Worm (Caenorhabditis elegans) whole organism, mixed stage, embryonic: ENCODE measurements around the gene M03B6.1.

Source experiments
- elt-1 ChIP-seq: sonication (generic microtip); optimal IDR thresholded peaks from 2 replicates; lab custom pipeline; 2017; ENCODE audit warnings: missing genetic modification characterization, mild to moderate bottlenecking, missing compliant biosample characterization, antibody characterized with exemption, moderate library complexity, borderline replicate concordance; ENCODE audit not compliant: insufficient read depth
- lin-13 ChIP-seq: fragments of 150-350 bp; optimal IDR thresholded peaks from 2 replicates; lab custom pipeline; 2014; ENCODE audit warnings: missing biosample characterization, missing genetic modification characterization
- pha-4 ChIP-seq: fragments of 150-350 bp; optimal IDR thresholded peaks from 2 replicates; lab custom pipeline; 2018; ENCODE audit warnings: missing biosample characterization, missing genetic modification reagents, missing genetic modification characterization
- snpc-4 ChIP-seq: fragments of 150-350 bp; optimal IDR thresholded peaks from 2 replicates; lab custom pipeline; 2014; ENCODE audit warnings: missing biosample characterization, missing genetic modification characterization

DNA sequence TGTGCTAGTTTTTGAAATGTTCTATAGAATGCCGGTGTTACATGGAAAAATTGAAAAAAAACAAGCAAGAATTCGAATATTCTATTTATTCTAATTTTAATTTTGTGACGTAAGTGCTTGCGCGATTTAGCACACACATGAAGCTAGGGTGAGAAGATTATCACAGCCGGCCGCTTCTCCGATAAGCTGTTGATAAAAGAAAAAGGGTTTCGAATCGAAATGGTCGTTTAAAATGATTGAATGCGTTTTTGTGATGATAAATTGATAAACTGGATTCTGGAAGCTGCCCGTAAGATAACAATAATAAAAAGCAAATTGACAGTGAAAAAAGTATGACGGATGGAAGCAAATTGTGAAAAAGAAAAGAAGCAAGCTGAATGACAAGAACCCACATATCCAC, 42.7 kb downstream of the M03B6.1 start:
- TF ChIP-seq elt-1 (tag; lab: Kevin White, UChicago) (no peak), pha-4 (tag; lab: Kevin White, UChicago) (no peak), lin-13 (tag; lab: Kevin White, UChicago) (no peak), snpc-4 (tag; lab: Kevin White, UChicago) (no peak)
